Fruit fly (Drosophila melanogaster) whole organism, pupa: Measurements from ENCODE around the gene msi.

Experiments
- CG8301 ChIP-seq: fragments of 200-800 bp; sonication (Bioruptor generic); optimal IDR thresholded peaks from 2 replicates; lab custom pipeline; 2018; ENCODE audit warnings: missing biosample characterization, mild to moderate bottlenecking, missing genetic modification characterization
- Pif1A ChIP-seq: fragments of 200-800 bp; sonication (Bioruptor generic); optimal IDR thresholded peaks from 3 replicates; lab custom pipeline; 2016; ENCODE audit warnings: missing biosample characterization, missing genetic modification characterization
- fd96Ca ChIP-seq: fragments of 200-800 bp; sonication (Bioruptor generic); IDR thresholded peaks from 3 replicates; pipeline ENCODE4 v1.3.6; 2022; ENCODE audit warnings: missing biosample characterization, missing genetic modification characterization

DNA sequence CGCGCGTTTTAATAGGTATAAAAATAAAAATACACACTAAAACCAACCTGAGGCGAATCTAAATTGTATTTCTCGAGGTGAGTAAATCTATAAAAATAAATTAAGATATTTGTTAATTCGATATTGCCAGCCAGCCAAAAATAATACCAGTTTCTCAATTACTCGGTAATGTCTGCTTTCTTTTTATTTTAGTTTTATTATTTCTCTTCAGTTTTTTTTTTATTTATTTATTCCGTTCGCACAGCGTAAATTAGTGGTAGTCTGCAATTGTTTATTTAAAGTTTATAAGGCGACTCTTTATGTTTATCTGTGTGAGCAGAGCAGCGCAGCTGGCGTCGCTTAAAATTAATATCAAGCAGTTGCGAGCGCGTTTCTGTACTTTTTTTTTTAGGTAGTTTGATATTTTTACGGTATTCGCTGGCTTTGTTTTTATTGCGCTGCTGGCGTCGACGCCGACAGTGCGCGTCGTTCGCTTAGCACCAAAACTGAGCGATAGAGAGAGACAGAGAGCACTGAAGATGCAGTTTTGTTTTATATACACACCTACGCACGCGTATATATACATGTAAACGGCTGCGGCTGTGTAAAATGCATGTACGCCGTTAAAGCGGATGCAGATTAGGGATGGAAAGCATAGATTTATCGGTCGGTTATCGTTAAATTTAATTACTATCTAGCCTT lies 131.8 kb downstream of the msi start:
- TF ChIP-seq CG8301 (tag; lab: Kevin White, UChicago) (peak; percentile 22), fd96Ca (peak; percentile 83), Pif1A (GFP tag; lab: Kevin White, UChicago) (peak; percentile 51)
